Worm (Caenorhabditis elegans): ENCODE measurements around the gene W04E12.5.
"Not testable (repeated sequence)": the region's sequence is repeated elsewhere in the genome, so short reads cannot be mapped to it uniquely, and the experiment has no call there.

The W04E12.5 gene

DNA sequence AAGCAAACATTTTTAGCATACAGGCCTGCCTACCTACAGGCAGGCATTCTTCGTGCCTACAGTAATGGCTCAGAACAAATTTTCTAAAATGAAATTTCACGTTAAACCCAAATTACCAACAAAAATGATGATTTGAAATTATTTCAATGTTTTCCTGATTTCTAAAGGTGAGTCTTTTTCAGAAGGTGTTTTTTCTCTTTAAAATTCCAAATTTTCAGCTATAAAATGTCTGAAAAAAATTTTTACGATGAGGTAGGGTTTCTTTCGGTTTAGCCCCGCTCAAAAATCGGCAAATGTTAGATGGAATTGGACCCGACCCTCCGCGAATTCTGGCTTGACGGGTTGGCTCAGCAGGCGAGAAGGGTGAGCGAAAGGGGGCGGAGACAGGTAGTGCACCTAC, at the start of gene W04E12.5:
Gene W04E12.5 (plus strand): TSS at position 301 of the 400 bp plus-strand sequence.
- TF ChIP-seq dao-5 (tag; optimal IDR thresholded peaks at IDR 0.05): no peak
- no peak for TF ChIP-seq him-1 (tag; optimal IDR thresholded peaks at IDR 0.05)
- TF ChIP-seq W03F9.2 (tag; optimal IDR thresholded peaks at IDR 0.05): no peak

DNA sequence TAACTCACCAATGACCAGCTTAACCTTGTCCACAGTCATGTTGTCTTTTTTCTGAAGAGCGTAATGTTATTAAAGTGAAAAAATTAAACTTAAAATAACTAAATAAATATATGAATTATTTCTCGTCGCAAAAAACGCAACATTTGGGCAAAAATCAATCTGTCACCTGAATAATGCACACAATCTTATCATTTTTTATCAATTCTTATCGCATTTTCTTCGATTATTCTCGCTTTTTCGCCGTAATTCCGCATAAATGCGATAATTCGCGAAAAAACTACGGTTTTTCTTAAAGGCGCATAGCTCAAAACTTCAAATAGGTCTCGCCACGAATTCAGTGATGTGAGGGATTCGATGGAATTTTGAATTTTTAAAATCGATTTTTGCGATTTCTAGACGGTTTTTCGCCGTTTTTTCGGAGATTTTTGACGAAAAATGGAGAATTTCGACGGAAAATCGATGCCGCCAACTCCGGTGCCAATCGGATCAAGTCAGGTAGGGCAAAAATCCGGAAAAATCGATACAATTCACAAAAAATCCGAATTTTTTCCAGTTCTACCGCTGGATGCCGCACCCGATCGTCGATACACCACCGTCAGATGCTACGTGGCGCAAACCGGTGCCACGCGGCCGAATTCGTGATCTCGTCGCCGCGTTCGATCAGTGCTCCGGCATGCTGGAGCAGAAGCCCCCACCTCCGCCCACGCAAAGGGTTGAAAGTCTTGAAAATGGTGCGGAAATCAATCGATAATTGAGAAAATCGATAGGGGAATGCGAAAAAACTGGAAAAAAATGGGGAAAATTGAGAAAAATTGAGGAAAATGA, 48.4 kb upstream of the W04E12.5 start, which contains the start of the genes Y43F8C.13 and ani-3:
Gene Y43F8C.13 (minus strand): TSS at position 51 of the 825 bp plus-strand sequence.
Gene ani-3 (plus strand): TSS at position 385 of the 825 bp plus-strand sequence.
- TF ChIP-seq dao-5 (tag; optimal IDR thresholded peaks at IDR 0.05) (no peak), him-1 (tag; optimal IDR thresholded peaks at IDR 0.05) (no peak)

DNA sequence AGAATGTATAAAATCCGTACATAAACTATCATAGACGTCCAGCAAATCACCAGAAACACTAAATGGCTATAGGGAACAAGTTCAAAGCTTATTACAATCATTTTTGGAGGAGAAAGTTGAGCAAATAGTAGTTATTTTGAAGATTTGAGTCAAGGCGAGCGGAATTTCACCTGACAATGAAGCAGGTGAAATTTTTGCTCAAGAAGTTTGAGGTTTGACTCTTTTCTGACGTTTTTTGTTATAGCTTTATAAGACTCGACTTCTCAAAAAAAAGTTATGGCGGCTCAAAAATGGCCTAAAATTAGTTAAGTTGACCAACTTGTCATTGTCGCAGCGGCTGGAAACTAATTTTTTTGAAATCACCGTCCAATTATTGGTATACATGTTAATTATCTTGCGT, 37.1 kb upstream of the W04E12.5 start, which contains the start of gene srv-3:
Gene srv-3 (minus strand): TSS at position 101 of the 400 bp plus-strand sequence.
- TF ChIP-seq W03F9.2 (tag; optimal IDR thresholded peaks at IDR 0.05) (no peak), him-1 (tag; optimal IDR thresholded peaks at IDR 0.05) (no peak), dao-5 (tag; optimal IDR thresholded peaks at IDR 0.05) (no peak)

DNA sequence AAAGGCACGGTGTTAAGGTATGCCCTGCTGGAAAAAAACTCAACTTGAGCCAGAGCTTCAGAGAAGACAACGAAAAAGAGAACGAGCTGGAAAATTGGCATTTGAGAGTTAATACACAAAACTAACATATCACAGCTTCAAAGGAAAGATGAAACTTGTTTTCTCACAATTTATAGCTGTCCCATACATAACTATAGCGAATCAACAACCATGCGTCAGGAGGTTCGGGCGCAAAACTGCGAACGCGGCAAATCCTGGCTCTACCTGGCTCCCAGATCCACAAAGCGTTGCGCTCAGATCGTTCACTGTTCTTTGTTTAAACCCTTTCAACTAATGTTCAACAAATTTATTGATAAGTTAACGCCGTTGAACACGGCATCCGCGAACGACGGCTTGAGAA, 35.4 kb upstream of the W04E12.5 start, which contains the start of gene Y43F8C.15:
Gene Y43F8C.15 (minus strand): TSS at position 101 of the 400 bp plus-strand sequence.
- not testable (repeated sequence) for TF ChIP-seq W03F9.2, him-1, dao-5 (tag; optimal IDR thresholded peaks at IDR 0.05)

DNA sequence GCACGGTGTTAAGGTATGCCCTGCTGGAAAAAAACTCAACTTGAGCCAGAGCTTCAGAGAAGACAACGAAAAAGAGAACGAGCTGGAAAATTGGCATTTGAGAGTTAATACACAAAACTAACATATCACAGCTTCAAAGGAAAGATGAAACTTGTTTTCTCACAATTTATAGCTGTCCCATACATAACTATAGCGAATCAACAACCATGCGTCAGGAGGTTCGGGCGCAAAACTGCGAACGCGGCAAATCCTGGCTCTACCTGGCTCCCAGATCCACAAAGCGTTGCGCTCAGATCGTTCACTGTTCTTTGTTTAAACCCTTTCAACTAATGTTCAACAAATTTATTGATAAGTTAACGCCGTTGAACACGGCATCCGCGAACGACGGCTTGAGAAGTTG, 34.3 kb upstream of the W04E12.5 start, which contains the start of gene Y43F8C.23:
Gene Y43F8C.23 (minus strand): TSS at position 101 of the 400 bp plus-strand sequence.
- not testable (repeated sequence) for TF ChIP-seq W03F9.2, dao-5, him-1 (tag; optimal IDR thresholded peaks at IDR 0.05)

DNA sequence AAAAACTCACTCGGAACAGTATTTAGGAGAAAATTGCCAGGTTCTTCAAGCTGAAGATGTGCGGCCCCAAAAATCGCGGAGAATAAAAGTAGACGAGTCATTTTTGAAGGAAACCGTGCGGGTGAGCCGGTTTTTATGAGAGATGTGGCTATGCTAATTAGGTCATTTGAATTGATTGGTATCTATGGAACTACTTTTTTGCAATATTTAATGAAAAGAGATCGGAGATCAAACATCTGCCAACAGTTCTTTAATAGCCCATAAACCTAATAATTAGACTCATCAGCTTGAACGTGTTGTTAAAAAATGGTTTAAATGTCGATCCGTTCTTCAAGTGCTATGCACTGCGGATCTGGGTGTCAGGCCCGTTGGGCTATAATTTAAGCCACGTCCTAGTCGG, 30.5 kb upstream of the W04E12.5 start, which contains the start of gene Y43F8C.16:
Gene Y43F8C.16 (minus strand): TSS at position 101 of the 400 bp plus-strand sequence.
- TF ChIP-seq dao-5 (tag; optimal IDR thresholded peaks at IDR 0.05) (no peak), W03F9.2 (tag; optimal IDR thresholded peaks at IDR 0.05) (no peak), him-1 (tag; optimal IDR thresholded peaks at IDR 0.05) (no peak)

DNA sequence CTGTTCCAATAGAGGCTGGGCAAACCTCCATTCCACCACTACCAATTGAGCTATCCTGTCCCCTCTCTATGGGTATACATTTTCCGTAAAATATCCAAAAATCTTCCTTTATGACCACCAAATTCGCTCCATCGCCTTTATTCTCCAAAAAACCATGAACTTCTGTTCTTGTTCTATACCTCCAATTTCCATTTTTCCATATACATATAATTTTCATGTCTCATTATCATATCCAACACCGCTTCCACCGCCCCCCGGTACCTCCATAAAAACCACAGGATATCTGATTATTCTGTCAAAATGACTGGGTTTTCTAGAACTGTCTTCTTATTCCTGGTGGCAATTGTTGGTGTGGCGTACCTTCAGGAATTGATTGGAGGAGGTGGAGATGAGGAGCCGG, 30.1 kb upstream of the W04E12.5 start, which contains the start of gene Y43F8C.17:
Gene Y43F8C.17 (plus strand): TSS at position 301 of the 400 bp plus-strand sequence.
- TF ChIP-seq dao-5 (tag; optimal IDR thresholded peaks at IDR 0.05): no peak
- TF ChIP-seq him-1 (tag; optimal IDR thresholded peaks at IDR 0.05): no peak
- TF ChIP-seq W03F9.2 (tag; optimal IDR thresholded peaks at IDR 0.05): no peak

DNA sequence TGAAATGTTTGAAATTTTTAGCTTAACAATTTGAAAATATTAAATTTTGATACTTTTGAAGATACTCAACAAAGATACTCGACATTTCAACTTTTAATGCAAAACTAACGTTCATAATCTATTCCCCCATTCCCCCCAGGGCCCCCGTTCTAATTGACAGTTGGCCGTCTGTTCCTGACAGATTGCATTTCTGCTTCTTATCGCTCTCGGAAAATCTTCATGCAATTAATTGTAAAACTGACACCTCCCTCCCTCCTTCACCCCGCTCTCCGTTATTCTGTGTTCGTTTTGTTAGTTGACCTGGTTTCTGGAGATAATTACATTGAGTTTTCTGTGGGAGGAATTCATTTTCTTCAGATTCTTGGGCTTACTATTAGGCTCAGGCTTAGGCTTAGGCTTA, 28.0 kb upstream of the W04E12.5 start:
- TF ChIP-seq him-1 (tag; optimal IDR thresholded peaks at IDR 0.05) (no peak), dao-5 (tag; optimal IDR thresholded peaks at IDR 0.05) (no peak), W03F9.2 (tag; optimal IDR thresholded peaks at IDR 0.05) (no peak)

DNA sequence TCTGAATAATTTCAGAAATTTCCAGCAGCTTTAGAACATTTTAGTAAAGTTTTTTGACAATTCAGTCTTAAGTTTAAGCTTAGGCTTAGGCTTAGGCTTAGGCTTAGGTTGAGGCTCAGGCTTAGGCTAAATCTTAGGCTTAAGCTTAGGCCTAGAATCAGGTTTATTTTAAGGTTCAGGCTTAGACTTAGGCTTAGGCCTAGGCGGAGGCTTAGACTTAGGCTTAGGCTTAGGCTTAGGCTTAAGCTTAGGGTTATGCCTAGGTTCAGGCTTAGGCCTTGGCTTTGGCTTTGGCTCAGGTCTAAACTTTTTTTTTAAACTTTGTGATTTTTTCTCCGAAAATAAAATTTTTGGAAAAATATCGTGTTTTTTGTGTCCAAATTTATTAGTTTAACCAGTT, 27.3 kb upstream of the W04E12.5 start:
- TF ChIP-seq W03F9.2 (tag; optimal IDR thresholded peaks at IDR 0.05): no peak
- TF ChIP-seq him-1 (tag; optimal IDR thresholded peaks at IDR 0.05): no peak
- no peak for TF ChIP-seq dao-5 (tag; optimal IDR thresholded peaks at IDR 0.05)

DNA sequence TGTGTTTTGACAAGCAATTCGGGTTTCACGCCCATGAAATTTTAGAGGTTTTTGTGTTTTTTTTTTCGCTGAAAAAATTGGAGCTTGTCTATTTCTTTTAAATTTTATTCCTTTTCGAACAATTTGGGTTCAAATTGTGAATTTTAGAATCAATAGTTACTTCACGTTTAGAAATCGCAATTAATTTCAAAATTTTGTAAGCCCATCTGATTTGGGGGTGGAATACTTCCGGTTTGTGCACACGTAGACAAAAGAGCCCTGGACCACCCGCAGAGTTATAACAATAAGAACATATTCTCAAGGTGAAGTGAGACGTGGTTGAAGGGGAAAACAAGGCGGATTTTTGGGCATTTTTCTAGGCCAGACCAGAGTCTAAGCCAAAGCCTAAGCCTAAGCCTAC, 26.7 kb upstream of the W04E12.5 start, which contains the start of gene Y116F11A.6:
Gene Y116F11A.6 (plus strand): TSS at position 301 of the 400 bp plus-strand sequence.
- no peak for TF ChIP-seq dao-5 (tag; optimal IDR thresholded peaks at IDR 0.05)
- TF ChIP-seq him-1 (tag; optimal IDR thresholded peaks at IDR 0.05): no peak
- TF ChIP-seq W03F9.2 (tag; optimal IDR thresholded peaks at IDR 0.05): no peak

DNA sequence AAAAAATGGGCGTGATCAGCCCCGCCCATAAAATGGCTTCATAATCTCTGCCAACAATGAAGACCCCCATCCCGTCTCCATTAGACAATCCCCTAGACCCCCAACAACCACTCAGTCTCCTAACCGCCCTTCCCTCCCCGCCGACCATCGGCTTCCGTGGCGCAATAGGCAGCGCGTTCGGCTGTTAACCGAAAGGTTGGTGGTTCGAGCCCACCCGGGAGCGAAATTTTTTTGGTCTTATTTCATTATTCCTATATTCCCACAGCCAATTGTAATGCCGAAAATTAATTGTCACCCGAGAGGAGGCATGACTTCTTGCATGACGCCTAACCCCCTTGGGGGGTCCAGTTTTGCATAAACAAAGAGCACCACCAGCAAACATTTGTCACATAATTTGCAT, 23.1 kb upstream of the W04E12.5 start:
- no peak for TF ChIP-seq W03F9.2 (tag; optimal IDR thresholded peaks at IDR 0.05)
- TF ChIP-seq dao-5 (tag; optimal IDR thresholded peaks at IDR 0.05): no peak
- no peak for TF ChIP-seq him-1 (tag; optimal IDR thresholded peaks at IDR 0.05)

DNA sequence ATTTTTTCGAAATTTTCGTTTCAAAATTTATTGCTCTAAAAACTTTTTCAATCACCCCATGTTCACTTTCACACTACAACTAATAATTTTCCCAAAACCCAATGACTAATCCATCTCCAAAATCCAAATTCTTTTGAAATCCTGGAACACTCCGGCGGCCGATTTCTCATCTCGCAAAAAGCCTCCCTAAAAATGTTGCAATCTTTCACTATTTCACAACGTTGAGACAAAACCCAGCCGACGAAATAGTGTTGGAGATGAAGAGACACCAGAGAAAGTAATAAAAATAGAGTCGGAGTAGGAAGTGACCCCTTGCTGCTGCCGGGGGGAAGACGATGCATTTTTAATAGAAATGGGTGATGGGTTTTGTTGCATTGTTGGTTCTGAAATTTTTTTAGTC, 21.4 kb upstream of the W04E12.5 start:
- TF ChIP-seq him-1 (tag; optimal IDR thresholded peaks at IDR 0.05) (no peak), W03F9.2 (tag; optimal IDR thresholded peaks at IDR 0.05) (no peak), dao-5 (tag; optimal IDR thresholded peaks at IDR 0.05) (no peak)

DNA sequence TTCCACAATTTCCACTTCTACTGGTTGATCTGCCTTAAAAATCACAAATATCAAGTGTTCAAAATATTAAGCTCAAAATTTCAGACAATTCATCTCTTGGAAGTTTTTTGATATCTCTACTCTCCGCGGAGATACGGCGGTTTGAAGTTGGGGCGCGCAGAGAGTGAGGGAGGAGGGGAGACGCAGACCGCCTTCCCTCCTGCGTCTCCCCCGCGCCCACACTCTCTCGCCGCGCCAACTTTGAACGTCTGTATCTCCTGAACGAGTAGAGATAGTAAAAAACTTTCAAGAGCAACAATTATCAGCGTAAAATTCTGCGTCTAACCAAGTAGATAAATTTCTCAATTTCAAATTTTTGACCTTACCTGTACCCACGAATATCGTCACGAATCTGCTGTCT, 18.0 kb upstream of the W04E12.5 start:
- TF ChIP-seq him-1 (tag; optimal IDR thresholded peaks at IDR 0.05) (no peak), W03F9.2 (tag; optimal IDR thresholded peaks at IDR 0.05) (no peak)

DNA sequence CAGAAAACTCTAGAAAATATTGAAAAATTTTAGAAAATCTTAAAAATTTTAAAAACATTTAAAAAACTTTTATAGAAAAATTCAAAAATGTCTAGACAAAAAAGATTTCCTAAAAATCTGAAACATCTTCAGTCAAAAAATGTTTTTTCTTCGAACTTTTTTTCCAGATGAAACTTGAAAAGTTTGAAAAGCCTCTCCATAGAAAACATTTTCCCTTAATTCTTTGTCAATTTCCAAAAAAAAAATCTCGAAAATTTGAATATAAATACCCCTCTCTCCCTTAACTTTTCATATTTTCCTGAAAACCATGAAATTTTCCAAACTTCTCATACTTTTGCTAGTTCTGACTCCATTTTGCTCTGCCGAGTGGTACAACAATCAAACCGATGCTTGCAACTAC, 17.2 kb upstream of the W04E12.5 start, which contains the start of gene Y116F11A.3:
Gene Y116F11A.3 (plus strand): TSS at position 301 of the 400 bp plus-strand sequence.
- TF ChIP-seq dao-5 (tag; optimal IDR thresholded peaks at IDR 0.05): no peak

Measured in whole organism, L4/young adult.